Worm (Caenorhabditis elegans) whole organism, L1 larva: ENCODE data around the gene dnj-7.
A peak's percentile ranks its signal among the peaks of the same experiment; 100 is the strongest.

Experiments used
- C04F5.9 ChIP-seq: sonication (generic microtip); optimal IDR thresholded peaks from 2 replicates; lab custom pipeline; 2016; ENCODE audit warnings: missing genetic modification characterization, missing compliant biosample characterization
- F16B12.6 ChIP-seq: fragments of 150-350 bp; optimal IDR thresholded peaks from 2 replicates; lab custom pipeline; 2014; ENCODE audit warnings: missing biosample characterization, missing genetic modification characterization
- aha-1 ChIP-seq: fragments of 150-350 bp; optimal IDR thresholded peaks from 2 replicates; lab custom pipeline; 2014; ENCODE audit warnings: missing biosample characterization, missing genetic modification characterization
- alr-1 ChIP-seq: fragments of 200-800 bp; sonication (Bioruptor generic); optimal IDR thresholded peaks from 2 replicates; lab custom pipeline; 2018; ENCODE audit warnings: borderline replicate concordance, mild to moderate bottlenecking, missing genetic modification characterization, missing compliant biosample characterization
- ceh-8 ChIP-seq: fragments of 200-800 bp; sonication (Bioruptor generic); optimal IDR thresholded peaks from 2 replicates; lab custom pipeline; 2018; ENCODE audit warnings: mild to moderate bottlenecking, missing genetic modification characterization, moderate library complexity, missing compliant biosample characterization
- egl-13 ChIP-seq: sonication (generic microtip); optimal IDR thresholded peaks from 2 replicates; lab custom pipeline; 2016; ENCODE audit warnings: missing genotype, missing genetic modification reagents, missing genetic modification characterization, missing compliant biosample characterization
- elt-3 ChIP-seq, 6 experiments: fragments of 150-350 bp in 1 of 6; sonication (generic microtip); optimal IDR thresholded peaks; 2 replicates each; lab custom pipeline; 2017 to 2018; ENCODE audit warnings: missing biosample characterization in 6 of 6, missing genetic modification characterization in 6 of 6, inconsistent platforms in 1 of 6
- fkh-4 ChIP-seq: sonication (generic microtip); optimal IDR thresholded peaks from 2 replicates; lab custom pipeline; 2016; ENCODE audit warnings: missing compliant biosample characterization, missing genetic modification characterization, borderline replicate concordance
- fkh-8 ChIP-seq: sonication (generic microtip); optimal IDR thresholded peaks from 2 replicates; lab custom pipeline; 2016; ENCODE audit warnings: mild to moderate bottlenecking, missing genetic modification characterization, missing compliant biosample characterization
- grh-1 ChIP-seq: fragments of 200-800 bp; sonication (Bioruptor generic); IDR thresholded peaks from 2 replicates; pipeline ENCODE4 v1.3.6; 2022; ENCODE audit warnings: missing genetic modification reagents, missing genetic modification characterization, missing compliant biosample characterization
- hlh-4 ChIP-seq: sonication (generic microtip); optimal IDR thresholded peaks from 2 replicates; lab custom pipeline; 2016; ENCODE audit warnings: mild to moderate bottlenecking, missing genetic modification characterization, missing compliant biosample characterization
- irx-1 ChIP-seq: sonication (generic microtip); optimal IDR thresholded peaks from 2 replicates; lab custom pipeline; 2016; ENCODE audit warnings: missing genetic modification characterization, missing compliant biosample characterization
- lin-13 ChIP-seq: fragments of 150-350 bp; optimal IDR thresholded peaks from 2 replicates; lab custom pipeline; 2014; ENCODE audit warnings: missing biosample characterization, missing genetic modification reagents, missing genetic modification characterization
- lin-14 ChIP-seq: fragments of 200-800 bp; sonication (Bioruptor generic); optimal IDR thresholded peaks from 2 replicates; lab custom pipeline; 2018; ENCODE audit warnings: mild to moderate bottlenecking, missing genetic modification characterization, moderate library complexity, missing compliant biosample characterization
- lin-35 ChIP-seq, 2 experiments: fragments of 150-350 bp; optimal IDR thresholded peaks; 2 replicates each; lab custom pipeline; 2014; ENCODE audit warnings: missing biosample characterization in 2 of 2, missing genetic modification characterization in 2 of 2, missing genetic modification reagents in 2 of 2
- nhr-11 ChIP-seq: fragments of 150-350 bp; optimal IDR thresholded peaks from 2 replicates; lab custom pipeline; 2014; ENCODE audit warnings: missing biosample characterization, missing genetic modification characterization
- nhr-20 ChIP-seq: sonication (generic microtip); optimal IDR thresholded peaks from 2 replicates; lab custom pipeline; 2016; ENCODE audit warnings: mild to moderate bottlenecking, missing genetic modification characterization, missing compliant biosample characterization
- nhr-71 ChIP-seq: sonication (generic microtip); optimal IDR thresholded peaks from 2 replicates; lab custom pipeline; 2016; ENCODE audit warnings: mild to moderate bottlenecking, missing genetic modification characterization, moderate library complexity, missing compliant biosample characterization
- nhr-77 ChIP-seq: fragments of 150-350 bp; optimal IDR thresholded peaks from 2 replicates; lab custom pipeline; 2014; ENCODE audit warnings: missing biosample characterization, missing genetic modification characterization
- nhr-90 ChIP-seq: sonication (generic microtip); optimal IDR thresholded peaks from 2 replicates; lab custom pipeline; 2016; ENCODE audit warnings: mild to moderate bottlenecking, missing genetic modification characterization, missing compliant biosample characterization; ENCODE audit not compliant: poor library complexity
- rnt-1 ChIP-seq: sonication (generic microtip); optimal IDR thresholded peaks from 2 replicates; lab custom pipeline; 2016; ENCODE audit warnings: mild to moderate bottlenecking, missing genetic modification characterization, moderate library complexity, missing compliant biosample characterization
- snpc-4 ChIP-seq: fragments of 150-350 bp; optimal IDR thresholded peaks from 2 replicates; lab custom pipeline; 2014; ENCODE audit warnings: missing biosample characterization, missing genetic modification characterization
- sptf-1 ChIP-seq: fragments of 150-350 bp; optimal IDR thresholded peaks from 2 replicates; lab custom pipeline; 2014; ENCODE audit warnings: missing biosample characterization, missing genetic modification characterization
- sup-37 ChIP-seq: fragments of 200-800 bp; sonication (Bioruptor generic); optimal IDR thresholded peaks from 2 replicates; lab custom pipeline; 2018; ENCODE audit warnings: mild to moderate bottlenecking, missing genetic modification characterization, missing compliant biosample characterization
- swsn-7 ChIP-seq: sonication (generic microtip); optimal IDR thresholded peaks from 2 replicates; lab custom pipeline; 2016; ENCODE audit warnings: missing genetic modification characterization, missing compliant biosample characterization
- tlp-1 ChIP-seq: fragments of 150-350 bp; optimal IDR thresholded peaks from 2 replicates; lab custom pipeline; 2014; ENCODE audit warnings: missing biosample characterization, missing genetic modification characterization
- unc-130 ChIP-seq: fragments of 150-350 bp; optimal IDR thresholded peaks from 2 replicates; lab custom pipeline; 2017; ENCODE audit warnings: missing biosample characterization, missing genetic modification characterization, inconsistent platforms
- unc-30 ChIP-seq: sonication (generic microtip); optimal IDR thresholded peaks from 2 replicates; lab custom pipeline; 2017; ENCODE audit warnings: missing biosample characterization, missing genetic modification characterization
- unc-86 ChIP-seq: sonication (generic microtip); optimal IDR thresholded peaks from 2 replicates; lab custom pipeline; 2016; ENCODE audit warnings: missing genetic modification characterization, missing compliant biosample characterization
- unc-98 ChIP-seq: fragments of 200-800 bp; sonication (Bioruptor generic); IDR thresholded peaks from 2 replicates; pipeline ENCODE4 v1.3.6; 2022; ENCODE audit warnings: missing genetic modification characterization, missing compliant biosample characterization
- zag-1 ChIP-seq: fragments of 150-350 bp; optimal IDR thresholded peaks from 2 replicates; lab custom pipeline; 2014; ENCODE audit warnings: missing biosample characterization, missing genetic modification characterization
- zip-4 ChIP-seq: fragments of 200-800 bp; sonication (Bioruptor generic); optimal IDR thresholded peaks from 2 replicates; lab custom pipeline; 2018; ENCODE audit warnings: mild to moderate bottlenecking, missing genetic modification characterization, moderate library complexity, missing compliant biosample characterization

Gene dnj-7

ce11 chrX:7217704-7218479 is 23.5 kb downstream of the dnj-7 start, which contains the start of gene syd-9:
Gene syd-9 (plus strand): TSS chrX:7218097.
- peak; percentile 27 for TF ChIP-seq fkh-8
- TF ChIP-seq nhr-90 (tag; lab: Kevin White, UChicago): no peak
- TF ChIP-seq egl-13: no peak
- TF ChIP-seq ceh-8 (GFP tag; lab: Kevin White, UChicago): peak; percentile 19
- peak in 1 of 2 experiments; percentile 1 for TF ChIP-seq lin-35 (GFP tag; optimal IDR thresholded peaks at IDR 0.05; lab: Kevin White, UChicago)
- TF ChIP-seq lin-14: peak; percentile 58
- no peak for TF ChIP-seq sptf-1 (tag; lab: Kevin White, UChicago)

- TF ChIP-seq alr-1 (tag; lab: Kevin White, UChicago) (no peak), aha-1 (tag; lab: Kevin White, UChicago) (no peak)
Measured at ce11 chrX:7220209-7220608, 25.8 kb downstream of the dnj-7 start.

ce11 chrX:7222383-7222782 is 28.0 kb downstream of the dnj-7 start:
- no peak for TF ChIP-seq zag-1 (tag; lab: Kevin White, UChicago)
- peak; percentile 50 for TF ChIP-seq lin-14

ce11 chrX:7224510-7224909 is 30.1 kb downstream of the dnj-7 start:
- TF ChIP-seq lin-14 (peak; percentile 28), unc-86 (tag; lab: Kevin White, UChicago) (no peak)
- TF ChIP-seq, all 84 proteins: peak for 1

ce11 chrX:7225028-7225427 is 30.7 kb downstream of the dnj-7 start:
- TF ChIP-seq lin-14 (peak; percentile 21), fkh-4 (tag; lab: Kevin White, UChicago) (no peak), nhr-20 (tag; lab: Kevin White, UChicago) (peak; percentile 8), nhr-11 (tag; lab: Kevin White, UChicago) (no peak), nhr-71 (tag; lab: Kevin White, UChicago) (peak; percentile 41), rnt-1 (tag; lab: Kevin White, UChicago) (peak; percentile 53)

ce11 chrX:7229357-7229756 is 35.0 kb downstream of the dnj-7 start:
- TF ChIP-seq grh-1 (GFP tag; lab: Robert Waterston, UW) (no peak), zip-4 (GFP tag; lab: Kevin White, UChicago) (no peak), unc-30 (tag; lab: Kevin White, UChicago) (no peak), sup-37 (no peak), irx-1 (tag; lab: Kevin White, UChicago) (no peak), unc-98 (GFP tag; lab: Robert Waterston, UW) (no peak), lin-35 (GFP tag; optimal IDR thresholded peaks at IDR 0.05; lab: Kevin White, UChicago) (no peak), C04F5.9 (tag; lab: Kevin White, UChicago) (no peak), elt-3 (tag; optimal IDR thresholded peaks at IDR 0.05; lab: Kevin White, UChicago) (no peak), tlp-1 (tag; lab: Kevin White, UChicago) (no peak), hlh-4 (no peak), swsn-7 (tag; lab: Kevin White, UChicago) (no peak), unc-130 (no peak), unc-86 (tag; lab: Kevin White, UChicago) (no peak), nhr-77 (tag; lab: Kevin White, UChicago) (no peak), F16B12.6 (tag; lab: Kevin White, UChicago) (no peak), snpc-4 (tag; lab: Kevin White, UChicago) (no peak), lin-13 (GFP tag; lab: Kevin White, UChicago) (no peak)
